Comparison of ENCODE assay signal across 4 worm cellular contexts in genomic region chrIV:5183755-5184166, ce11.
TF ChIP-seq lines count a peak whose summit lies in the region.

Gene W03F8.4, plus strand, starts transcription at chrIV:5184123.

TF ChIP-seq in whole organism, L2 larva, 48 proteins besides CTCF, POLR2A, EP300 and RAD21 (continues in another document):
- peak; percentile 51 for TF ChIP-seq nhr-12 (tag; optimal IDR thresholded peaks at IDR 0.05; lab: Kevin White, UChicago)
- peak; percentile 90 for TF ChIP-seq unc-55 (GFP tag; optimal IDR thresholded peaks at IDR 0.05; lab: Kevin White, UChicago)
- no peak for TF ChIP-seq aly-2 (tag; optimal IDR thresholded peaks at IDR 0.05; lab: Kevin White, UChicago)
- peak; percentile 92 to 96 for TF ChIP-seq lsy-2 (tag; optimal IDR thresholded peaks at IDR 0.05; lab: Kevin White, UChicago)
- TF ChIP-seq peb-1 (tag; optimal IDR thresholded peaks at IDR 0.05; lab: Kevin White, UChicago) = no peak
- peak; percentile 96 for TF ChIP-seq nhr-25 (tag; optimal IDR thresholded peaks at IDR 0.05; lab: Kevin White, UChicago)
- no peak for TF ChIP-seq unc-39 (tag; optimal IDR thresholded peaks at IDR 0.05; lab: Kevin White, UChicago)
- TF ChIP-seq mab-5 (tag; optimal IDR thresholded peaks at IDR 0.05; lab: Kevin White, UChicago) = peak; percentile 88
- TF ChIP-seq snpc-4 (tag; optimal IDR thresholded peaks at IDR 0.05; lab: Kevin White, UChicago) = peak; percentile 86
- TF ChIP-seq mdl-1 (tag; optimal IDR thresholded peaks at IDR 0.05; lab: Kevin White, UChicago) = peak; percentile 3 to 15
- peak; percentile 59 for TF ChIP-seq skn-1 (tag; optimal IDR thresholded peaks at IDR 0.05; lab: Kevin White, UChicago)
- TF ChIP-seq lin-39 (tag; optimal IDR thresholded peaks at IDR 0.05; lab: Kevin White, UChicago) = no peak
- peak; percentile 92 for TF ChIP-seq nhr-129 (tag; optimal IDR thresholded peaks at IDR 0.05; lab: Kevin White, UChicago)
- peak; percentile 40 for TF ChIP-seq zag-1 (tag; optimal IDR thresholded peaks at IDR 0.05; lab: Kevin White, UChicago)
- TF ChIP-seq dmd-4 (tag; optimal IDR thresholded peaks at IDR 0.05; lab: Kevin White, UChicago) = peak; percentile 45
- peak; percentile 94 for TF ChIP-seq sem-4 (tag; optimal IDR thresholded peaks at IDR 0.05; lab: Kevin White, UChicago)
- peak; percentile 76 for TF ChIP-seq R02D3.7 (tag; optimal IDR thresholded peaks at IDR 0.05; lab: Kevin White, UChicago)
- no peak for TF ChIP-seq nhr-11 (tag; optimal IDR thresholded peaks at IDR 0.05; lab: Kevin White, UChicago)
- no peak for TF ChIP-seq alr-1 (tag; optimal IDR thresholded peaks at IDR 0.05; lab: Kevin White, UChicago)
- no peak for TF ChIP-seq elt-3 (tag; optimal IDR thresholded peaks at IDR 0.05; lab: Kevin White, UChicago)
- peak; percentile 100 for TF ChIP-seq blmp-1 (tag; optimal IDR thresholded peaks at IDR 0.05; lab: Kevin White, UChicago; ENCODE audit: insufficient read depth)
- peak; percentile 97 for TF ChIP-seq sma-3 (GFP tag; optimal IDR thresholded peaks at IDR 0.05; lab: Kevin White, UChicago)
- peak; percentile 93 for TF ChIP-seq F13H6.1 (tag; optimal IDR thresholded peaks at IDR 0.05; lab: Kevin White, UChicago)

TF ChIP-seq in whole organism, L4 larva, 104 proteins besides CTCF, POLR2A, EP300 and RAD21 (continues in another document):
- TF ChIP-seq spr-3 (GFP tag; optimal IDR thresholded peaks at IDR 0.05; lab: Kevin White, UChicago) (peak; percentile 65), vab-7 (GFP tag; IDR thresholded peaks at IDR 0.05; lab: Robert Waterston, UW) (0 out of 2 replicates have a peak, but pooled peaks have one; percentile 11), zfp-3 (GFP tag; conservative IDR thresholded peaks at IDR 0.05; lab: Robert Waterston, UW) (no peak; the same call in 1 of the 2 replicates), F49E8.2 (tag; optimal IDR thresholded peaks at IDR 0.05; lab: Kevin White, UChicago; ENCODE audit: borderline replicate concordance) (peak; percentile 81), nhr-48 (tag; optimal IDR thresholded peaks at IDR 0.05; lab: Kevin White, UChicago) (peak; percentile 82), skn-1 (tag; optimal IDR thresholded peaks at IDR 0.05; lab: Kevin White, UChicago) (no peak), pqm-1 (tag; optimal IDR thresholded peaks at IDR 0.05; lab: Kevin White, UChicago) (no peak), lim-7 (GFP tag; IDR thresholded peaks at IDR 0.05; lab: Robert Waterston, UW) (no peak; the same call in 1 of the 2 replicates), dmd-6 (GFP tag; IDR thresholded peaks at IDR 0.05; lab: Robert Waterston, UW) (peak; percentile 87), snpc-4 (tag; optimal IDR thresholded peaks at IDR 0.05; lab: Kevin White, UChicago) (peak; percentile 54), mep-1 (tag; optimal IDR thresholded peaks at IDR 0.05; lab: Kevin White, UChicago) (peak; percentile 95), hmg-1.1 (GFP tag; IDR thresholded peaks at IDR 0.05; lab: Robert Waterston, UW) (peak; percentile 89), saeg-2 (GFP tag; IDR thresholded peaks at IDR 0.05; lab: Robert Waterston, UW) (peak; percentile 73; the same call in 1 of the 2 replicates), ces-1 (GFP tag; optimal IDR thresholded peaks at IDR 0.05; lab: Kevin White, UChicago) (no peak), nhr-25 (tag; optimal IDR thresholded peaks at IDR 0.05; lab: Kevin White, UChicago; ENCODE audit: borderline replicate concordance, insufficient read depth) (peak; percentile 93), set-16 (GFP tag; IDR thresholded peaks at IDR 0.05; lab: Robert Waterston, UW) (no peak), spr-1 (tag; optimal IDR thresholded peaks at IDR 0.05; lab: Kevin White, UChicago) (peak; percentile 92), hlh-11 (tag; optimal IDR thresholded peaks at IDR 0.05; lab: Kevin White, UChicago) (peak; percentile 92), lin-38 (GFP tag; IDR thresholded peaks at IDR 0.05; lab: Robert Waterston, UW) (peak; percentile 92), jun-1 (tag; optimal IDR thresholded peaks at IDR 0.05; lab: Kevin White, UChicago) (peak; percentile 44), dmd-9 (GFP tag; IDR thresholded peaks at IDR 0.05; lab: Robert Waterston, UW) (no peak), aly-2 (tag; optimal IDR thresholded peaks at IDR 0.05; lab: Kevin White, UChicago) (no peak), nhr-42 (GFP tag; IDR thresholded peaks at IDR 0.05; lab: Robert Waterston, UW) (peak; percentile 82)

TF ChIP-seq in whole organism, late embryonic, 69 proteins besides CTCF, POLR2A, EP300 and RAD21 (continues in another document):
- TF ChIP-seq pros-1 (tag; optimal IDR thresholded peaks at IDR 0.05; lab: Kevin White, UChicago) (peak; percentile 31), ceh-34 (tag; optimal IDR thresholded peaks at IDR 0.05; lab: Kevin White, UChicago) (peak; percentile 64), ceh-45 (GFP tag; IDR thresholded peaks at IDR 0.05; lab: Robert Waterston, UW) (0 out of 2 replicates have a peak, but pooled peaks have one; percentile 57), lim-6 (tag; optimal IDR thresholded peaks at IDR 0.05; lab: Kevin White, UChicago) (no peak), ceh-2 (tag; optimal IDR thresholded peaks at IDR 0.05; lab: Kevin White, UChicago) (peak; percentile 35), gmeb-2 (tag; optimal IDR thresholded peaks at IDR 0.05; lab: Kevin White, UChicago) (no peak), pqm-1 (tag; optimal IDR thresholded peaks at IDR 0.05; lab: Kevin White, UChicago) (no peak), pha-2 (tag; optimal IDR thresholded peaks at IDR 0.05; lab: Kevin White, UChicago) (peak; percentile 45), ama-1 (optimal IDR thresholded peaks at IDR 0.05; lab: Kevin White, UChicago) (peak; percentile 89), sox-4 (tag; optimal IDR thresholded peaks at IDR 0.05; lab: Kevin White, UChicago) (no peak), fkh-6 (tag; optimal IDR thresholded peaks at IDR 0.05; lab: Kevin White, UChicago) (no peak), tbx-2 (tag; optimal IDR thresholded peaks at IDR 0.05; lab: Kevin White, UChicago) (peak; percentile 46), unc-3 (GFP tag; conservative IDR thresholded peaks at IDR 0.05; lab: Robert Waterston, UW) (no peak), unc-3 (tag; optimal IDR thresholded peaks at IDR 0.05; lab: Kevin White, UChicago) (peak; percentile 8), F13H6.1 (tag; optimal IDR thresholded peaks at IDR 0.05; lab: Kevin White, UChicago) (no peak), ceh-14 (tag; optimal IDR thresholded peaks at IDR 0.05; lab: Kevin White, UChicago) (peak; percentile 3), hlh-13 (GFP tag; optimal IDR thresholded peaks at IDR 0.05; lab: Kevin White, UChicago) (no peak), ahr-1 (tag; optimal IDR thresholded peaks at IDR 0.05; lab: Kevin White, UChicago) (no peak), hlh-8 (tag; optimal IDR thresholded peaks at IDR 0.05; lab: Kevin White, UChicago) (no peak), nhr-232 (tag; optimal IDR thresholded peaks at IDR 0.05; lab: Kevin White, UChicago) (no peak), nfya-1 (tag; optimal IDR thresholded peaks at IDR 0.05; lab: Kevin White, UChicago) (peak; percentile 76), C38D4.7 (GFP tag; optimal IDR thresholded peaks at IDR 0.05; lab: Kevin White, UChicago) (no peak), dve-1 (tag; optimal IDR thresholded peaks at IDR 0.05; lab: Kevin White, UChicago) (no peak), tbx-7 (tag; optimal IDR thresholded peaks at IDR 0.05; lab: Kevin White, UChicago) (no peak), ceh-30 (tag; optimal IDR thresholded peaks at IDR 0.05; lab: Kevin White, UChicago) (peak; percentile 83), pax-1 (tag; optimal IDR thresholded peaks at IDR 0.05; lab: Kevin White, UChicago) (no peak), ceh-24 (tag; optimal IDR thresholded peaks at IDR 0.05; lab: Kevin White, UChicago) (no peak)

TF ChIP-seq in whole organism, mixed stage, embryonic, 35 proteins besides CTCF, POLR2A, EP300 and RAD21 (continues in another document):
- TF ChIP-seq nhr-237 (tag; optimal IDR thresholded peaks at IDR 0.05; lab: Kevin White, UChicago) (peak; percentile 87), drap-1 (GFP tag; optimal IDR thresholded peaks at IDR 0.05; lab: Kevin White, UChicago) (peak; percentile 75), ztf-11 (tag; optimal IDR thresholded peaks at IDR 0.05; lab: Kevin White, UChicago) (peak; percentile 13), mls-2 (tag; optimal IDR thresholded peaks at IDR 0.05; lab: Kevin White, UChicago) (peak; percentile 68), unc-120 (tag; optimal IDR thresholded peaks at IDR 0.05; lab: Kevin White, UChicago; ENCODE audit: poor library complexity, severe bottlenecking) (peak; percentile 87), lin-32 (GFP tag; optimal IDR thresholded peaks at IDR 0.05; lab: Kevin White, UChicago) (no peak), ceh-83 (GFP tag; optimal IDR thresholded peaks at IDR 0.05; lab: Kevin White, UChicago) (peak; percentile 89), mep-1 (tag; optimal IDR thresholded peaks at IDR 0.05; lab: Kevin White, UChicago) (peak; percentile 93), bed-3 (GFP tag; optimal IDR thresholded peaks at IDR 0.05; lab: Kevin White, UChicago) (peak; percentile 24), unc-39 (tag; optimal IDR thresholded peaks at IDR 0.05; lab: Kevin White, UChicago) (peak; percentile 12), nhr-12 (tag; optimal IDR thresholded peaks at IDR 0.05; lab: Kevin White, UChicago) (no peak), nhr-2 (tag; optimal IDR thresholded peaks at IDR 0.05; lab: Kevin White, UChicago) (no peak), elt-3 (tag; optimal IDR thresholded peaks at IDR 0.05; lab: Kevin White, UChicago) (no peak), blmp-1 (tag; optimal IDR thresholded peaks at IDR 0.05; lab: Kevin White, UChicago) (peak; percentile 96), sem-2 (GFP tag; optimal IDR thresholded peaks at IDR 0.05; lab: Kevin White, UChicago) (peak; percentile 45), elt-1 (tag; optimal IDR thresholded peaks at IDR 0.05; lab: Kevin White, UChicago; ENCODE audit: borderline replicate concordance, insufficient read depth) (no peak), ceh-43 (GFP tag; optimal IDR thresholded peaks at IDR 0.05; lab: Kevin White, UChicago) (peak; percentile 45), lsy-2 (tag; optimal IDR thresholded peaks at IDR 0.05; lab: Kevin White, UChicago) (peak; percentile 86), hlh-1 (tag; optimal IDR thresholded peaks at IDR 0.05; lab: Kevin White, UChicago) (peak; percentile 28), unc-62 (GFP tag; optimal IDR thresholded peaks at IDR 0.05; lab: Kevin White, UChicago) (peak; percentile 51), lin-13 (tag; optimal IDR thresholded peaks at IDR 0.05; lab: Kevin White, UChicago) (peak; percentile 94), mab-5 (tag; optimal IDR thresholded peaks at IDR 0.05; lab: Kevin White, UChicago) (peak; percentile 4), M03D4.4 (tag; optimal IDR thresholded peaks at IDR 0.05; lab: Kevin White, UChicago) (peak; percentile 61), sptf-1 (tag; optimal IDR thresholded peaks at IDR 0.05; lab: Kevin White, UChicago) (peak; percentile 79), tbx-8 (GFP tag; optimal IDR thresholded peaks at IDR 0.05; lab: Kevin White, UChicago) (peak; percentile 68), pha-4 (tag; optimal IDR thresholded peaks at IDR 0.05; lab: Kevin White, UChicago) (peak; percentile 91), ham-2 (GFP tag; optimal IDR thresholded peaks at IDR 0.05; lab: Kevin White, UChicago) (peak; percentile 46), zip-8 (tag; optimal IDR thresholded peaks at IDR 0.05; lab: Kevin White, UChicago) (no peak), ceh-39 (tag; optimal IDR thresholded peaks at IDR 0.05; lab: Kevin White, UChicago) (peak; percentile 64)
